Worm (Caenorhabditis elegans) whole organism, L3 larva: ENCODE data around the gene ifas-2.

Source experiments
- ceh-82 ChIP-seq: fragments of 150-350 bp; optimal IDR thresholded peaks from 2 replicates; lab custom pipeline; 2014; ENCODE audit warnings: missing biosample characterization, missing genetic modification characterization
- egl-27 ChIP-seq: sonication (generic microtip); optimal IDR thresholded peaks from 4 replicates; lab custom pipeline; 2017; ENCODE audit warnings: missing biosample characterization, missing genetic modification reagents, missing genetic modification characterization
- elt-1 ChIP-seq: fragments of 150-350 bp; optimal IDR thresholded peaks from 2 replicates; lab custom pipeline; 2014; ENCODE audit warnings: missing biosample characterization, missing genetic modification characterization
- elt-2 ChIP-seq: sonication (generic microtip); optimal IDR thresholded peaks from 2 replicates; lab custom pipeline; 2016; ENCODE audit warnings: missing genetic modification reagents, mild to moderate bottlenecking, missing genetic modification characterization, missing compliant biosample characterization
- elt-3 ChIP-seq, 3 experiments: fragments of 150-350 bp in 1 of 3; sonication (generic microtip) in 2 of 3; optimal IDR thresholded peaks; 2 replicates in 2 of 3; 4 replicates in 1 of 3; lab custom pipeline; 2014 to 2017; ENCODE audit warnings: missing biosample characterization in 3 of 3, missing genetic modification characterization in 3 of 3
- fkh-10 ChIP-seq: sonication (generic microtip); optimal IDR thresholded peaks from 2 replicates; lab custom pipeline; 2017; ENCODE audit warnings: missing biosample characterization, missing genetic modification reagents, missing genetic modification characterization
- jun-1 ChIP-seq: fragments of 150-350 bp; optimal IDR thresholded peaks from 2 replicates; lab custom pipeline; 2014; ENCODE audit warnings: missing biosample characterization, missing genetic modification reagents, missing genetic modification characterization
- lin-15B ChIP-seq: fragments of 150-350 bp; optimal IDR thresholded peaks from 2 replicates; lab custom pipeline; 2014; ENCODE audit warnings: missing biosample characterization, missing genetic modification characterization
- nhr-12 ChIP-seq: fragments of 150-350 bp; optimal IDR thresholded peaks from 2 replicates; lab custom pipeline; 2014; ENCODE audit warnings: missing biosample characterization, missing genetic modification characterization
- nhr-25 ChIP-seq: sonication (generic microtip); optimal IDR thresholded peaks from 2 replicates; lab custom pipeline; 2017; ENCODE audit warnings: missing biosample characterization, missing genetic modification characterization
- nhr-28 ChIP-seq: fragments of 150-350 bp; optimal IDR thresholded peaks from 2 replicates; lab custom pipeline; 2014; ENCODE audit warnings: missing biosample characterization, missing genetic modification characterization
- nhr-67 ChIP-seq: fragments of 150-350 bp; optimal IDR thresholded peaks from 2 replicates; lab custom pipeline; 2014; ENCODE audit warnings: missing biosample characterization, missing genetic modification characterization
- pqm-1 ChIP-seq: fragments of 150-350 bp; optimal IDR thresholded peaks from 2 replicates; lab custom pipeline; 2017; ENCODE audit warnings: missing biosample characterization, missing genetic modification characterization, inconsistent platforms
- snpc-4 ChIP-seq: fragments of 150-350 bp; optimal IDR thresholded peaks from 2 replicates; lab custom pipeline; 2014; ENCODE audit warnings: missing biosample characterization, missing genetic modification characterization
- zag-1 ChIP-seq: fragments of 150-350 bp; optimal IDR thresholded peaks from 2 replicates; lab custom pipeline; 2014; ENCODE audit warnings: missing biosample characterization, missing genetic modification characterization

ifas-2 gene

DNA sequence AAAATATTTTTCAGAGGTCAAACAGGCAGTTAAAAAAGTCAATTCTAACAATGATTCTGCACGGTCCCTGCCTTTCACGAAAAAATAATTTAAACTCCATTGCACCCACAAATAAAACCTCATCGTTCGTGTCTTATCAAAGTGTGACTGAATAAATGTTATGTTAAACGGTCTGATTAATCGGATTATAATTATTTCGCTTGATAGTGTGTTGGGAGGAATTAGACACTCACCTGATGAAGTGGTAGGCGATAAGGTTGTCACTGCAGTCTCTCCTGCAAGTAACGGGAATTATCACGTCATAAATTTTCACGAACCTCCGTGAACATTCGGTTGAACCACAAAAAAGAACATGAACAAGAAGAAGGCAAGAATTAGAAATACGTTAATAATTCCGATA, 48.4 kb downstream of the ifas-2 start:
- TF ChIP-seq elt-2 (tag; lab: Kevin White, UChicago) (peak; percentile 90), jun-1 (tag; lab: Kevin White, UChicago) (peak; percentile 66), nhr-25 (tag; lab: Kevin White, UChicago) (no peak), nhr-12 (tag; lab: Kevin White, UChicago) (no peak), pqm-1 (tag; lab: Kevin White, UChicago) (peak; percentile 64)

DNA sequence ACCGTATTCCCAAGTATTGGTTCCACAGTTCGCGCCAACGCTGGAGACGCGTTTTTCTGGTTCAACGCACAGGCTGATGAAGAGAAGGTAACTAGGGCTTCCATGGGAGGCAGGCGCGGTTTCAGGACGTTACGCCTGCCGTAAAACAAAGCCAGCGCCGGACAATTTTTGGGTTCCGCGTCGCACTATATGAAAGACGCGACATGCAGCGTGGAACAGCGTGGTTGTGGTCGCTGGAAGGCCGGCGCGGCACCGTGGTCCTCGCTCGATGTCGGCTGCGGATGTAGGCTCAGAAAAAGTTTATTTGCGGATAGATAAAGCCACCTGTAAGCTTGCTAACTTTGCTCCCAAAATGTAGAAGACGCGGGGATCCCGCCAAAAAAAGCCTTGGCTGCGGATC, 50.3 kb downstream of the ifas-2 start:
- TF ChIP-seq lin-15B (tag; lab: Kevin White, UChicago) (no peak), elt-1 (tag; lab: Kevin White, UChicago) (no peak), nhr-28 (tag; lab: Kevin White, UChicago) (no peak), fkh-10 (GFP tag; lab: Kevin White, UChicago) (no peak), elt-3 (tag; optimal IDR thresholded peaks at IDR 0.05; lab: Kevin White, UChicago) (no peak), egl-27 (tag; lab: Kevin White, UChicago) (no peak), snpc-4 (tag; lab: Kevin White, UChicago) (no peak), ceh-82 (tag; lab: Kevin White, UChicago) (no peak), zag-1 (tag; lab: Kevin White, UChicago) (no peak), nhr-67 (no peak)
